Worm (Caenorhabditis elegans) whole organism, young adult: ENCODE data around the gene srh-281.

Experiments
- B0261.1 ChIP-seq: sonication (generic microtip); optimal IDR thresholded peaks from 2 replicates; lab custom pipeline; 2016; ENCODE audit warnings: mild to moderate bottlenecking, missing genetic modification characterization, moderate library complexity, missing compliant biosample characterization
- B0336.3 ChIP-seq: fragments of 200-800 bp; sonication (Bioruptor generic); IDR thresholded peaks from 2 replicates; pipeline ENCODE4 v1.3.6; 2022; ENCODE audit warnings: missing genetic modification characterization, missing compliant biosample characterization
- D2030.7 ChIP-seq: fragments of 200-800 bp; sonication (Bioruptor generic); IDR thresholded peaks from 2 replicates; pipeline ENCODE4 v1.3.6; 2022; ENCODE audit warnings: missing genetic modification reagents, missing genetic modification characterization, missing compliant biosample characterization
- F10E7.11 ChIP-seq: sonication (generic microtip); optimal IDR thresholded peaks from 2 replicates; lab custom pipeline; 2017; ENCODE audit warnings: mild to moderate bottlenecking, missing genetic modification characterization, moderate library complexity, missing compliant biosample characterization
- F39B2.1 ChIP-seq: fragments of 200-800 bp; sonication (Bioruptor generic); IDR thresholded peaks from 2 replicates; pipeline ENCODE4 v1.3.6; 2022; ENCODE audit warnings: missing genetic modification reagents, missing genetic modification characterization, missing compliant biosample characterization
- F57C9.4 ChIP-seq: sonication (generic microtip); optimal IDR thresholded peaks from 2 replicates; lab custom pipeline; 2017; ENCODE audit warnings: mild to moderate bottlenecking, missing genetic modification characterization, missing compliant biosample characterization
- T07F8.4 ChIP-seq: sonication (generic microtip); optimal IDR thresholded peaks from 2 replicates; lab custom pipeline; 2016; ENCODE audit warnings: mild to moderate bottlenecking, missing genetic modification characterization, moderate library complexity, missing compliant biosample characterization
- Y53F4B.3 ChIP-seq: fragments of 200-800 bp; sonication (Bioruptor generic); IDR thresholded peaks from 2 replicates; pipeline ENCODE4 v1.3.6; 2022; ENCODE audit warnings: missing genetic modification reagents, missing genetic modification characterization, missing compliant biosample characterization
- Y53G8AR.9 ChIP-seq: fragments of 200-800 bp; sonication (Bioruptor generic); conservative IDR thresholded peaks from 2 replicates; pipeline ENCODE4 v1.3.6; 2022; ENCODE audit warnings: missing genetic modification reagents, missing genetic modification characterization, missing compliant biosample characterization
- Y56A3A.18 ChIP-seq: fragments of 200-800 bp; sonication (Bioruptor generic); IDR thresholded peaks from 2 replicates; pipeline ENCODE4 v1.3.6; 2022; ENCODE audit warnings: missing genetic modification reagents, missing genetic modification characterization, missing compliant biosample characterization
- ZK185.1 ChIP-seq: sonication (generic microtip); optimal IDR thresholded peaks from 2 replicates; lab custom pipeline; 2016; ENCODE audit warnings: mild to moderate bottlenecking, missing genetic modification characterization, missing compliant biosample characterization; ENCODE audit not compliant: poor library complexity, severe bottlenecking
- ama-1 ChIP-seq, 3 experiments: fragments of 150-350 bp in 1 of 3; sonication (generic microtip) in 2 of 3; optimal IDR thresholded peaks; 2 replicates each; lab custom pipeline; 2014 to 2018; ENCODE audit warnings: missing biosample characterization in 2 of 3, missing genetic modification characterization in 2 of 3, missing genetic modification reagents in 2 of 3
- aptf-3 ChIP-seq: fragments of 200-800 bp; sonication (Bioruptor generic); IDR thresholded peaks from 2 replicates; pipeline ENCODE4 v1.3.6; 2022; ENCODE audit warnings: missing genetic modification characterization, missing compliant biosample characterization
- dox-1 ChIP-seq: fragments of 200-800 bp; sonication (Bioruptor generic); IDR thresholded peaks from 2 replicates; pipeline ENCODE4 v1.3.6; 2022; ENCODE audit warnings: missing genetic modification reagents, missing genetic modification characterization, missing compliant biosample characterization
- dpl-1 ChIP-seq: fragments of 150-350 bp; optimal IDR thresholded peaks from 2 replicates; lab custom pipeline; 2014; ENCODE audit warnings: missing biosample characterization, missing genetic modification reagents, missing genetic modification characterization
- egrh-3 ChIP-seq: fragments of 200-800 bp; sonication (Bioruptor generic); IDR thresholded peaks from 2 replicates; pipeline ENCODE4 v1.3.6; 2022; ENCODE audit warnings: missing genetic modification reagents, missing genetic modification characterization, missing compliant biosample characterization
- hmg-1.2 ChIP-seq: fragments of 200-800 bp; sonication (Bioruptor generic); IDR thresholded peaks from 2 replicates; pipeline ENCODE4 v1.3.6; 2022; ENCODE audit warnings: missing genetic modification reagents, missing genetic modification characterization, missing compliant biosample characterization
- let-526 ChIP-seq: fragments of 200-800 bp; sonication (Bioruptor generic); IDR thresholded peaks from 2 replicates; pipeline ENCODE4 v1.3.6; 2022; ENCODE audit warnings: missing genetic modification reagents, missing genetic modification characterization, missing compliant biosample characterization
- let-607 ChIP-seq, 2 experiments: fragments of 200-800 bp in 1 of 2; sonication (Bioruptor generic) in 1 of 2; sonication (generic microtip) in 1 of 2; optimal IDR thresholded peaks; 2 replicates each; lab custom pipeline; 2016 to 2018; ENCODE audit warnings: mild to moderate bottlenecking in 2 of 2, missing compliant biosample characterization in 2 of 2, missing genetic modification characterization in 2 of 2, moderate library complexity in 2 of 2, missing genotype in 1 of 2
- lin-35 ChIP-seq, 3 experiments: fragments of 150-350 bp in 2 of 3; sonication (generic microtip) in 1 of 3; optimal IDR thresholded peaks; 2 replicates each; lab custom pipeline; 2014 to 2018; ENCODE audit warnings: missing biosample characterization in 3 of 3, missing genetic modification characterization in 3 of 3, missing genetic modification reagents in 3 of 3
- lir-1 ChIP-seq: fragments of 200-800 bp; sonication (Bioruptor generic); conservative IDR thresholded peaks from 2 replicates; pipeline ENCODE4 v1.3.6; 2022; ENCODE audit warnings: missing genetic modification reagents, missing genetic modification characterization, missing compliant biosample characterization
- madf-10 ChIP-seq: sonication (generic microtip); optimal IDR thresholded peaks from 2 replicates; lab custom pipeline; 2016; ENCODE audit warnings: mild to moderate bottlenecking, missing genetic modification characterization, missing compliant biosample characterization
- madf-6 ChIP-seq: fragments of 200-800 bp; sonication (Bioruptor generic); IDR thresholded peaks from 2 replicates; pipeline ENCODE4 v1.3.6; 2022; ENCODE audit warnings: missing genetic modification reagents, missing genetic modification characterization, missing compliant biosample characterization
- mes-4 ChIP-seq: sonication (generic microtip); optimal IDR thresholded peaks from 2 replicates; lab custom pipeline; 2016; ENCODE audit warnings: missing genotype, missing genetic modification characterization, missing compliant biosample characterization
- nfya-1 ChIP-seq: sonication (generic microtip); optimal IDR thresholded peaks from 2 replicates; lab custom pipeline; 2017; ENCODE audit warnings: antibody characterized with exemption, missing compliant biosample characterization, missing genetic modification characterization, borderline replicate concordance; ENCODE audit not compliant: insufficient read depth
- nhr-27 ChIP-seq: fragments of 200-800 bp; sonication (Bioruptor generic); optimal IDR thresholded peaks from 2 replicates; lab custom pipeline; 2018; ENCODE audit warnings: mild to moderate bottlenecking, missing genetic modification characterization, moderate library complexity, missing compliant biosample characterization
- pbrm-1 ChIP-seq: fragments of 200-800 bp; sonication (Bioruptor generic); IDR thresholded peaks from 2 replicates; pipeline ENCODE4 v1.3.6; 2022; ENCODE audit warnings: missing genetic modification reagents, missing genetic modification characterization, missing compliant biosample characterization
- pha-4 ChIP-seq: fragments of 150-350 bp; sonication (generic microtip); optimal IDR thresholded peaks from 2 replicates; lab custom pipeline; 2014; ENCODE audit warnings: missing biosample characterization, missing genetic modification reagents, missing genetic modification characterization
- unc-130 ChIP-seq: sonication (generic microtip); optimal IDR thresholded peaks from 2 replicates; lab custom pipeline; 2016; ENCODE audit warnings: missing genetic modification reagents, missing genetic modification characterization, missing compliant biosample characterization
- zfh-2 ChIP-seq: fragments of 200-800 bp; sonication (Bioruptor generic); conservative IDR thresholded peaks from 2 replicates; pipeline ENCODE4 v1.3.6; 2022; ENCODE audit warnings: missing genetic modification reagents, missing genetic modification characterization, missing compliant biosample characterization
- zim-3 ChIP-seq: sonication (generic microtip); optimal IDR thresholded peaks from 2 replicates; lab custom pipeline; 2017; ENCODE audit warnings: mild to moderate bottlenecking, missing genetic modification characterization, moderate library complexity, missing compliant biosample characterization
- ztf-22 ChIP-seq: fragments of 200-800 bp; sonication (Bioruptor generic); optimal IDR thresholded peaks from 2 replicates; lab custom pipeline; 2018; ENCODE audit warnings: mild to moderate bottlenecking, missing genetic modification characterization, moderate library complexity, missing compliant biosample characterization
- ztf-26 ChIP-seq: sonication (generic microtip); optimal IDR thresholded peaks from 2 replicates; lab custom pipeline; 2017; ENCODE audit warnings: missing genetic modification characterization, missing compliant biosample characterization

Gene srh-281

ce11 chrV:16202618-16203017, 12.0 kb downstream of the srh-281 start, which contains the start of gene F11A5.18:
Gene F11A5.18, plus strand, starts transcription at chrV:16202918.
- no peak for TF ChIP-seq B0336.3
- TF ChIP-seq let-526 (GFP tag; lab: Robert Waterston, UW): no peak
- TF ChIP-seq dpl-1 (GFP tag; lab: Kevin White, UChicago): no peak

ce11 chrV:16204888-16205287, 14.3 kb downstream of the srh-281 start, which contains the start of gene irld-26:
Gene irld-26, plus strand, starts transcription at chrV:16205188.
- no peak for TF ChIP-seq pha-4 (tag; lab: Kevin White, UChicago)
- TF ChIP-seq zim-3: no peak
- TF ChIP-seq F10E7.11 (tag; lab: Kevin White, UChicago): no peak
- no peak for TF ChIP-seq ztf-22 (GFP tag; lab: Kevin White, UChicago)
- no peak for TF ChIP-seq Y53F4B.3 (GFP tag; lab: Robert Waterston, UW)
- no peak for TF ChIP-seq egrh-3
- no peak for TF ChIP-seq nfya-1
- TF ChIP-seq T07F8.4 (tag; lab: Kevin White, UChicago): no peak
- no peak for TF ChIP-seq madf-10
- TF ChIP-seq aptf-3: no peak
- TF ChIP-seq dox-1 (GFP tag; lab: Robert Waterston, UW): no peak
- TF ChIP-seq let-607 (tag; optimal IDR thresholded peaks at IDR 0.05; lab: Kevin White, UChicago): no peak
- TF ChIP-seq hmg-1.2 (GFP tag; lab: Robert Waterston, UW): no peak
- no peak for TF ChIP-seq madf-6 (GFP tag; lab: Robert Waterston, UW)
- no peak for TF ChIP-seq F39B2.1 (GFP tag; lab: Robert Waterston, UW)
- no peak for TF ChIP-seq ZK185.1 (tag; lab: Kevin White, UChicago)
- no peak for TF ChIP-seq unc-130 (GFP tag; lab: Kevin White, UChicago)
- TF ChIP-seq, all 124 proteins: peak for 0

- no peak for TF ChIP-seq Y56A3A.18 (GFP tag; lab: Robert Waterston, UW)
- TF ChIP-seq lin-35 (GFP tag; optimal IDR thresholded peaks at IDR 0.05; lab: Kevin White, UChicago): no peak
- no peak for TF ChIP-seq mes-4 (tag; lab: Kevin White, UChicago)
- no peak for TF ChIP-seq F57C9.4
- TF ChIP-seq pbrm-1 (GFP tag; lab: Robert Waterston, UW): no peak
- no peak for TF ChIP-seq D2030.7 (GFP tag; lab: Robert Waterston, UW)
- no peak for TF ChIP-seq lir-1
- no peak for TF ChIP-seq ztf-26 (tag; lab: Kevin White, UChicago)
- TF ChIP-seq ama-1 (optimal IDR thresholded peaks at IDR 0.05; lab: Kevin White, UChicago): no peak
- TF ChIP-seq ama-1 (GFP tag; optimal IDR thresholded peaks at IDR 0.05; lab: Kevin White, UChicago): no peak
- TF ChIP-seq ztf-22 (GFP tag; lab: Kevin White, UChicago): no peak
- TF ChIP-seq ZK185.1 (tag; lab: Kevin White, UChicago): no peak
- no peak for TF ChIP-seq zfh-2
- TF ChIP-seq Y53G8AR.9 (GFP tag; lab: Robert Waterston, UW): no peak
- TF ChIP-seq nhr-27: no peak
- TF ChIP-seq B0261.1 (tag; lab: Kevin White, UChicago): no peak
- no peak for TF ChIP-seq aptf-3
- no peak for TF ChIP-seq T07F8.4 (tag; lab: Kevin White, UChicago)
Observed at ce11 chrV:16209837-16210236, 19.3 kb downstream of the srh-281 start, which contains the start of gene oac-15. Gene oac-15, minus strand, starts transcription at chrV:16209937.
